Fruit fly (Drosophila melanogaster) whole organism, embryonic: ENCODE measurements around the gene CG3224.

Experiments used
- BtbVII ChIP-seq: fragments of 200-800 bp; sonication (Bioruptor generic); optimal IDR thresholded peaks from 3 replicates; lab custom pipeline; 2017; ENCODE audit warnings: missing biosample characterization, mild to moderate bottlenecking, missing genetic modification characterization
- CG10565 ChIP-seq: fragments of 200-800 bp; sonication (Bioruptor generic); optimal IDR thresholded peaks from 3 replicates; lab custom pipeline; 2016; ENCODE audit warnings: missing biosample characterization, mild to moderate bottlenecking, missing genetic modification characterization
- CG12942 ChIP-seq: fragments of 200-800 bp; sonication (Bioruptor generic); optimal IDR thresholded peaks from 3 replicates; lab custom pipeline; 2016; ENCODE audit warnings: missing biosample characterization, missing genetic modification characterization
- CG14050 ChIP-seq: fragments of 200-800 bp; sonication (Bioruptor generic); IDR thresholded peaks from 3 replicates; pipeline ENCODE4 v1.3.6; 2022; ENCODE audit warnings: missing biosample characterization, missing genetic modification characterization
- CG15696 ChIP-seq: fragments of 200-800 bp; sonication (Bioruptor generic); optimal IDR thresholded peaks from 2 replicates; lab custom pipeline; 2019; ENCODE audit warnings: missing biosample characterization, mild to moderate bottlenecking, missing genetic modification characterization, moderate library complexity
- CG17359 ChIP-seq: fragments of 200-800 bp; sonication (Bioruptor generic); optimal IDR thresholded peaks from 3 replicates; lab custom pipeline; 2018; ENCODE audit warnings: missing biosample characterization, mild to moderate bottlenecking, missing genetic modification characterization, moderate library complexity
- CG17361 ChIP-seq: fragments of 200-800 bp; sonication (Bioruptor generic); IDR thresholded peaks from 3 replicates; pipeline ENCODE4 v1.3.6; 2022; ENCODE audit warnings: missing biosample characterization, missing genetic modification characterization
- CG17385 ChIP-seq: fragments of 200-800 bp; sonication (Bioruptor generic); optimal IDR thresholded peaks from 3 replicates; lab custom pipeline; 2018; ENCODE audit warnings: missing biosample characterization, mild to moderate bottlenecking, missing genetic modification characterization
- CG34224 ChIP-seq: fragments of 200-800 bp; sonication (Bioruptor generic); IDR thresholded peaks from 3 replicates; pipeline ENCODE4 v1.3.6; 2022; ENCODE audit warnings: missing biosample characterization, missing genetic modification characterization; ENCODE audit not compliant: partially characterized antibody
- CG34422 ChIP-seq: fragments of 200-800 bp; sonication (Bioruptor generic); IDR thresholded peaks from 3 replicates; pipeline ENCODE4 v1.3.6; 2022; ENCODE audit warnings: missing biosample characterization, missing genetic modification characterization
- CG4424 ChIP-seq: fragments of 200-800 bp; sonication (Bioruptor generic); optimal IDR thresholded peaks from 3 replicates; lab custom pipeline; 2016; ENCODE audit warnings: missing biosample characterization, missing genetic modification characterization
- CG5953 ChIP-seq: fragments of 200-800 bp; sonication (Bioruptor generic); IDR thresholded peaks from 2 replicates; pipeline ENCODE4 v1.3.6; 2022; ENCODE audit warnings: missing biosample characterization, missing genetic modification characterization
- CG7987 ChIP-seq: fragments of 200-800 bp; sonication (Bioruptor generic); optimal IDR thresholded peaks from 2 replicates; lab custom pipeline; 2018; ENCODE audit warnings: missing biosample characterization, mild to moderate bottlenecking, missing genetic modification characterization, moderate library complexity
- CG8290 ChIP-seq, 3 experiments: fragments of 200-800 bp; sonication (Bioruptor generic); optimal IDR thresholded peaks; 2 replicates each; lab custom pipeline; 2016 to 2019; ENCODE audit warnings: missing biosample characterization in 3 of 3, missing genetic modification characterization in 3 of 3, mild to moderate bottlenecking in 2 of 3, moderate library complexity in 1 of 3
- Deaf1 ChIP-seq: fragments of 200-800 bp; optimal IDR thresholded peaks from 3 replicates; lab custom pipeline; 2019; ENCODE audit warnings: missing biosample characterization, mild to moderate bottlenecking, missing genetic modification characterization, moderate library complexity
- Dll ChIP-seq: fragments of 200-800 bp; sonication (Bioruptor generic); IDR thresholded peaks from 4 replicates; pipeline ENCODE4 v1.3.6; 2022; ENCODE audit warnings: missing biosample characterization, missing genetic modification characterization; ENCODE audit not compliant: partially characterized antibody
- Drgx ChIP-seq: fragments of 200-800 bp; sonication (Bioruptor generic); IDR thresholded peaks from 2 replicates; pipeline ENCODE4 v1.3.6; 2022; ENCODE audit warnings: missing biosample characterization, missing genetic modification characterization
- Fer2 ChIP-seq: fragments of 200-800 bp; sonication (Bioruptor generic); optimal IDR thresholded peaks from 2 replicates; lab custom pipeline; 2018; ENCODE audit warnings: missing biosample characterization, mild to moderate bottlenecking, missing genetic modification characterization, moderate library complexity
- Hey ChIP-seq: fragments of 200-800 bp; sonication (Bioruptor generic); optimal IDR thresholded peaks from 3 replicates; lab custom pipeline; 2018; ENCODE audit warnings: missing biosample characterization, mild to moderate bottlenecking, missing genetic modification characterization
- MBD-R2 ChIP-seq: fragments of 200-800 bp; sonication (Bioruptor generic); IDR thresholded peaks from 2 replicates; pipeline ENCODE4 v1.3.6; 2022; ENCODE audit warnings: missing biosample characterization, missing genetic modification characterization
- MESR4 ChIP-seq: fragments of 200-800 bp; sonication (Bioruptor generic); optimal IDR thresholded peaks from 2 replicates; lab custom pipeline; 2018; ENCODE audit warnings: missing biosample characterization, mild to moderate bottlenecking, missing genetic modification characterization, moderate library complexity
- Neu2 ChIP-seq: fragments of 200-800 bp; sonication (Bioruptor generic); optimal IDR thresholded peaks from 3 replicates; lab custom pipeline; 2016; ENCODE audit warnings: missing biosample characterization, missing genetic modification characterization, borderline replicate concordance
- Nf-YC ChIP-seq: fragments of 200-800 bp; optimal IDR thresholded peaks from 3 replicates; lab custom pipeline; 2019; ENCODE audit warnings: missing biosample characterization, mild to moderate bottlenecking, missing genetic modification characterization, moderate library complexity
- Side ChIP-seq: fragments of 200-800 bp; sonication (Bioruptor generic); optimal IDR thresholded peaks from 2 replicates; lab custom pipeline; 2016; ENCODE audit warnings: missing biosample characterization, missing genetic modification characterization
- Sox100B ChIP-seq: fragments of 200-800 bp; sonication (Bioruptor generic); optimal IDR thresholded peaks from 3 replicates; lab custom pipeline; 2018; ENCODE audit warnings: missing biosample characterization, mild to moderate bottlenecking, missing genetic modification characterization
- ara ChIP-seq: fragments of 200-800 bp; sonication (Bioruptor generic); IDR thresholded peaks from 2 replicates; pipeline ENCODE4 v1.3.6; 2022; ENCODE audit warnings: missing biosample characterization, missing genetic modification characterization
- az2 ChIP-seq: fragments of 200-800 bp; sonication (Bioruptor generic); optimal IDR thresholded peaks from 3 replicates; lab custom pipeline; 2016; ENCODE audit warnings: missing biosample characterization, missing genetic modification characterization
- bab2 ChIP-seq: fragments of 200-800 bp; sonication (Bioruptor generic); optimal IDR thresholded peaks from 2 replicates; lab custom pipeline; 2016; ENCODE audit warnings: missing biosample characterization, missing genetic modification characterization
- bsh ChIP-seq, 2 experiments: fragments of 200-800 bp; sonication (Bioruptor generic); optimal IDR thresholded peaks; 2 replicates each; lab custom pipeline; 2017 to 2018; ENCODE audit warnings: mild to moderate bottlenecking in 2 of 2, missing biosample characterization in 2 of 2, missing genetic modification characterization in 2 of 2, moderate library complexity in 1 of 2
- chn ChIP-seq: fragments of 200-800 bp; sonication (Bioruptor generic); optimal IDR thresholded peaks from 2 replicates; lab custom pipeline; 2016; ENCODE audit warnings: missing biosample characterization, missing genetic modification characterization
- ci ChIP-seq: fragments of 200-800 bp; sonication (Bioruptor generic); IDR thresholded peaks from 3 replicates; pipeline ENCODE4 v1.3.6; 2022; ENCODE audit warnings: missing biosample characterization, missing genetic modification characterization
- crol ChIP-seq: fragments of 200-800 bp; sonication (Bioruptor generic); IDR thresholded peaks from 2 replicates; pipeline ENCODE4 v1.3.6; 2022; ENCODE audit warnings: missing biosample characterization, missing genetic modification characterization
- dimm ChIP-seq: fragments of 200-800 bp; sonication (Bioruptor generic); IDR thresholded peaks from 2 replicates; pipeline ENCODE4 v1.3.6; 2022; ENCODE audit warnings: missing biosample characterization, missing genetic modification characterization
- dmrt99B ChIP-seq: fragments of 200-800 bp; sonication (Bioruptor generic); optimal IDR thresholded peaks from 2 replicates; lab custom pipeline; 2018; ENCODE audit warnings: missing biosample characterization, mild to moderate bottlenecking, missing genetic modification characterization, moderate library complexity
- ems ChIP-seq: fragments of 200-800 bp; sonication (Bioruptor generic); optimal IDR thresholded peaks from 3 replicates; lab custom pipeline; 2016; ENCODE audit warnings: missing biosample characterization, missing genetic modification characterization
- eve ChIP-seq, 2 experiments: fragments of >200 bp; optimal IDR thresholded peaks; 2 replicates each; lab custom pipeline; 2017; ENCODE audit warnings: missing biosample characterization in 2 of 2, missing genetic modification characterization in 2 of 2
- grau ChIP-seq: fragments of 200-800 bp; optimal IDR thresholded peaks from 3 replicates; lab custom pipeline; 2019; ENCODE audit warnings: missing biosample characterization, mild to moderate bottlenecking, missing genetic modification characterization, moderate library complexity
- jing ChIP-seq: fragments of 200-800 bp; sonication (Bioruptor generic); optimal IDR thresholded peaks from 2 replicates; lab custom pipeline; 2018; ENCODE audit warnings: missing biosample characterization, mild to moderate bottlenecking, missing genetic modification characterization
- ken ChIP-seq: fragments of 200-800 bp; sonication (Bioruptor generic); IDR thresholded peaks from 3 replicates; pipeline ENCODE4 v1.3.6; 2022; ENCODE audit warnings: missing biosample characterization, missing genetic modification characterization
- lbe ChIP-seq: fragments of 200-800 bp; sonication (Bioruptor generic); optimal IDR thresholded peaks from 2 replicates; lab custom pipeline; 2016; ENCODE audit warnings: missing biosample characterization, mild to moderate bottlenecking, missing genetic modification characterization
- lmd ChIP-seq: fragments of 200-800 bp; sonication (Bioruptor generic); IDR thresholded peaks from 2 replicates; pipeline ENCODE4 v1.3.6; 2022; ENCODE audit warnings: missing biosample characterization, missing genetic modification characterization
- maf-S ChIP-seq: fragments of 200-800 bp; sonication (Bioruptor generic); optimal IDR thresholded peaks from 2 replicates; lab custom pipeline; 2016; ENCODE audit warnings: missing biosample characterization, missing genetic modification characterization
- p53 ChIP-seq: fragments of 200-800 bp; sonication (Bioruptor generic); optimal IDR thresholded peaks from 2 replicates; lab custom pipeline; 2016; ENCODE audit warnings: missing biosample characterization, missing genetic modification characterization
- phol ChIP-seq: fragments of 200-800 bp; sonication (Bioruptor generic); optimal IDR thresholded peaks from 3 replicates; lab custom pipeline; 2018; ENCODE audit warnings: missing biosample characterization, mild to moderate bottlenecking, missing genetic modification characterization, moderate library complexity
- ranshi ChIP-seq: fragments of 200-800 bp; sonication (Bioruptor generic); IDR thresholded peaks from 2 replicates; pipeline ENCODE4 v1.3.6; 2022; ENCODE audit warnings: missing biosample characterization, missing genetic modification characterization
- repo ChIP-seq: fragments of 200-800 bp; sonication (Bioruptor generic); optimal IDR thresholded peaks from 2 replicates; lab custom pipeline; 2016; ENCODE audit warnings: missing biosample characterization, missing genetic modification characterization
- row ChIP-seq: fragments of 200-800 bp; sonication (Bioruptor generic); IDR thresholded peaks from 3 replicates; pipeline ENCODE4 v1.3.6; 2022; ENCODE audit warnings: missing biosample characterization, missing genetic modification characterization
- slbo ChIP-seq: fragments of 200-800 bp; sonication (Bioruptor generic); IDR thresholded peaks from 2 replicates; pipeline ENCODE4 v1.3.6; 2022; ENCODE audit warnings: missing biosample characterization, missing genetic modification characterization
- slp2 ChIP-seq: fragments of 200-800 bp; sonication (Bioruptor generic); optimal IDR thresholded peaks from 2 replicates; lab custom pipeline; 2016; ENCODE audit warnings: missing biosample characterization, missing genetic modification characterization

CG3224 gene

dm6 chrX:6705059-6705802 lies 44.0 kb upstream of the CG3224 start (continued):
- TF ChIP-seq CG17361 (GFP tag; lab: Robert Waterston, UW), result peak; percentile 62; the same call in 2 of the 3 replicates
- TF ChIP-seq row (GFP tag; lab: Robert Waterston, UW), result peak; percentile 46; the same call in 2 of the 3 replicates
- TF ChIP-seq bsh (GFP tag; optimal IDR thresholded peaks at IDR 0.05; lab: Kevin White, UChicago), result peak in 1 of 2 experiments; percentile 11
- TF ChIP-seq lmd (GFP tag; lab: Robert Waterston, UW), result 0 out of 2 replicates have a peak, but pooled peaks have one; percentile 4
- peak; percentile 21 for TF ChIP-seq Sox100B (GFP tag; lab: Kevin White, UChicago)
- no peak for TF ChIP-seq maf-S (GFP tag; lab: Kevin White, UChicago)
- no peak for TF ChIP-seq chn (GFP tag; lab: Kevin White, UChicago)
- TF ChIP-seq CG10565 (GFP tag; lab: Kevin White, UChicago), result no peak
- no peak for TF ChIP-seq Deaf1
- TF ChIP-seq Nf-YC (tag; lab: Kevin White, UChicago), result peak; percentile 8
- TF ChIP-seq CG4424 (GFP tag; lab: Kevin White, UChicago), result peak; percentile 3
- peak; percentile 19 for TF ChIP-seq phol
- no peak for TF ChIP-seq p53
- TF ChIP-seq crol, result peak; percentile 59
- TF ChIP-seq dimm (GFP tag; lab: Robert Waterston, UW), result no peak
- TF ChIP-seq ken (GFP tag; lab: Robert Waterston, UW), result 0 out of 3 replicates have a peak, but pooled peaks have one; percentile 23
- no peak for TF ChIP-seq BtbVII (GFP tag; lab: Kevin White, UChicago)
- no peak for TF ChIP-seq jing (GFP tag; lab: Kevin White, UChicago)
- peak; percentile 40; the same call in 1 of the 3 replicates for TF ChIP-seq ci (GFP tag; lab: Robert Waterston, UW)
- TF ChIP-seq CG5953, result no peak
- TF ChIP-seq CG7987 (GFP tag; lab: Kevin White, UChicago), result no peak
- TF ChIP-seq slp2 (GFP tag; lab: Kevin White, UChicago), result no peak
- TF ChIP-seq Side (GFP tag; lab: Kevin White, UChicago), result no peak
- no peak for TF ChIP-seq Neu2
- TF ChIP-seq ems (GFP tag; lab: Kevin White, UChicago), result no peak
- no peak for TF ChIP-seq repo (GFP tag; lab: Kevin White, UChicago)
- TF ChIP-seq CG34224 (GFP tag; lab: Robert Waterston, UW), result no peak
- peak; percentile 12; the same call in 1 of the 2 replicates for TF ChIP-seq slbo (GFP tag; lab: Robert Waterston, UW)
- no peak for TF ChIP-seq Hey (tag; lab: Kevin White, UChicago)
- TF ChIP-seq CG14050 (GFP tag; lab: Robert Waterston, UW), result no peak
- TF ChIP-seq Dll, result no peak
- TF ChIP-seq CG17385 (GFP tag; lab: Kevin White, UChicago), result no peak
- peak; percentile 10 for TF ChIP-seq dmrt99B
- TF ChIP-seq eve (GFP tag; optimal IDR thresholded peaks at IDR 0.05; lab: Kevin White, UChicago), result peak in 1 of 2 experiments; percentile 2
- TF ChIP-seq az2, result no peak
- TF ChIP-seq grau, result peak; percentile 81
- TF ChIP-seq ranshi (GFP tag; lab: Robert Waterston, UW), result no peak
- TF ChIP-seq Fer2, result no peak
- no peak for TF ChIP-seq bab2
- TF ChIP-seq CG12942 (GFP tag; lab: Kevin White, UChicago), result no peak
- no peak for TF ChIP-seq MESR4 (GFP tag; lab: Kevin White, UChicago)
- no peak for TF ChIP-seq CG17359
- TF ChIP-seq CG8290 (GFP tag; optimal IDR thresholded peaks at IDR 0.05; lab: Kevin White, UChicago), result no peak
- peak in 1 of 2 experiments; percentile 16 for TF ChIP-seq CG8290 (tag; optimal IDR thresholded peaks at IDR 0.05; lab: Kevin White, UChicago)
- no peak for TF ChIP-seq CG15696
- peak; percentile 32; the same call in 1 of the 2 replicates for TF ChIP-seq Drgx (GFP tag; lab: Robert Waterston, UW)
- TF ChIP-seq lbe (GFP tag; lab: Kevin White, UChicago), result no peak
- TF ChIP-seq ara (GFP tag; lab: Robert Waterston, UW), result no peak
- 0 out of 3 replicates have a peak, but pooled peaks have one; percentile 13 for TF ChIP-seq CG34422 (GFP tag; lab: Robert Waterston, UW)
- TF ChIP-seq MBD-R2 (GFP tag; lab: Robert Waterston, UW), result 0 out of 2 replicates have a peak, but pooled peaks have one; percentile 11
